Fruit fly (Drosophila melanogaster) whole organism, larva: ENCODE data around the gene Nse4.

ENCODE experiments used
- noc ChIP-seq: fragments of 200-800 bp; sonication (Bioruptor generic); optimal IDR thresholded peaks from 3 replicates; lab custom pipeline; 2019; ENCODE audit warnings: missing biosample characterization, mild to moderate bottlenecking, missing genetic modification characterization, moderate library complexity

The Nse4 gene

dm6 chr2L:10474815-10475214, 35.6 kb downstream of the Nse4 start:
- TF ChIP-seq noc, result no peak

DNA sequence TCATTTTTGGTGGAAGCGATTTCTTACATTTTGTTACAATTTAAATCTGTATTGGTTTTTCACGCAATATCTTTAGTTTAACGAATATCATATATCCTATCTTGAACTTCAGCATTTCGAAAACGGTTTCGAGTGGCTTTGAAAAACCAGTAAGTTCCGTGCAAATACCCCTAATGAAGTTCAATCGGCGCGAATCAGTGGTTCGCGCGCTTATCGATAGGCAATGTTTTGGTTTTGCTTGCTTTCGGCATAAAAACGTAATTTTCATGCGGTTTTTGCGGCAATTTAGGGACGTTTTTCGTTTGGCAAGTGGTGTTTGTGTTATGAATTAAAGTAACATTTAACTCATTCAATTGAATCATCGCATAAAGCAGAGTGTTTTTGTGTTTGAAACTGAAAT, 37.6 kb downstream of the Nse4 start, which contains the start of gene RluA-2:
RluA-2 (plus strand) TSS at position 195 of the 400 bp plus-strand sequence.
- no peak for TF ChIP-seq noc

dm6 chr2L:10479859-10480258, 40.6 kb downstream of the Nse4 start:
- TF ChIP-seq noc, result no peak

DNA sequence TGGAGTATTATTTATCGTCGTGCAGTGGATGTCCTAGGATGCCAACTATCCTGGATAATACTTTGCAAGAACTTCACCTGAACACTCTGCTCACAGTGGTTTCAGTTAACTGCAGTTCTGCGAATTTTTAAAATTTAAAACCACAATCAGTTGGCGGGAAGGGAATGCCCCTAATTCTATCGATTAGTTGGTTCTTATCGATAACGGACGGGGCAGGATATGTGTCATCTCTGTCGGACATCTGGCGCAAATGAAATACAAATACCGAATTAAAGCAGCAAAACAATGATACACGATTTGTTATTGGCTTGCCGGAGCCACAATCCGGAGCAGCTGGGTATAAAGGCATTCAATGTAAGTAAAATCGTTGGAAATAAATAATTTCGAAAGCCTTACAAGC, 43.8 kb downstream of the Nse4 start, which contains the start of gene Grip75:
Grip75 (plus strand) TSS at position 223 of the 400 bp plus-strand sequence.
- TF ChIP-seq noc, result no peak

- TF ChIP-seq noc, result no peak
Measured at dm6 chr2L:10488484-10489223, 49.4 kb downstream of the Nse4 start, which contains the start of the genes Cog4 and CG6144. Gene Cog4, minus strand, starts transcription at chr2L:10488622. Gene CG6144, plus strand, starts transcription at chr2L:10488694.
